Worm (Caenorhabditis elegans): Measurements from ENCODE around the gene rcan-1.

DNA sequence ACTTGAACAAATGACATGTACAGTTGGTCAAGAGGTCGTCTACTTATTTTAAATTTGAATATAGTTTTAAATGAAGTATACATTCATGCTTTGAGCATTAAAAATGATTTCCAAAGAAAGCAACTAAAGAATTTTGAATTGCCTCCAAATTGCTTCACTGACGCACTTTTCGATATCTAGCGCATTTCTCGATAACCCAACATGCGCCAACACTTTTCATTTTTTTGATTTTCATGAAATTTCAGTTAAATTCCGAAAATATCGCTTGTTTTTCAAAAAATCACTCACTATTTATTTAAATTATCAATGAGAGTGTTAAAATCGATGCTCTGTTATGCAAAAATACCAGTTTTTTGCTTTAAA lies 35.9 kb upstream of the rcan-1 start:
- no peak for TF ChIP-seq snpc-4 (tag; optimal IDR thresholded peaks at IDR 0.05)
- TF ChIP-seq fos-1 (tag; optimal IDR thresholded peaks at IDR 0.05): no peak
- no peak for TF ChIP-seq lin-13 (GFP tag; optimal IDR thresholded peaks at IDR 0.05)
- no peak for TF ChIP-seq nhr-237 (tag; optimal IDR thresholded peaks at IDR 0.05)
- no peak for TF ChIP-seq nhr-6 (tag; optimal IDR thresholded peaks at IDR 0.05)
- peak; percentile 8 to 18 for TF ChIP-seq lsy-2 (tag; optimal IDR thresholded peaks at IDR 0.05)
- TF ChIP-seq nhr-129 (tag; optimal IDR thresholded peaks at IDR 0.05): no peak
- no peak for TF ChIP-seq nhr-77 (tag; optimal IDR thresholded peaks at IDR 0.05)
- TF ChIP-seq zag-1 (tag; optimal IDR thresholded peaks at IDR 0.05): no peak
- no peak for TF ChIP-seq aly-2 (tag; optimal IDR thresholded peaks at IDR 0.05)
- no peak for TF ChIP-seq nhr-12 (tag; optimal IDR thresholded peaks at IDR 0.05)
- TF ChIP-seq unc-62 (GFP tag; optimal IDR thresholded peaks at IDR 0.05): no peak
- TF ChIP-seq mdl-1 (tag; optimal IDR thresholded peaks at IDR 0.05): no peak
- no peak for TF ChIP-seq egl-27 (tag; optimal IDR thresholded peaks at IDR 0.05)

All from whole organism, L2 larva.